Fruit fly (Drosophila melanogaster) whole organism, embryonic: ENCODE measurements around the gene mRpS9.
A peak's percentile ranks its signal among the peaks of the same experiment; 100 is the strongest.

Experiments used
- B-H2 ChIP-seq: fragments of 200-800 bp; sonication (Bioruptor generic); optimal IDR thresholded peaks from 2 replicates; lab custom pipeline; 2018; ENCODE audit warnings: missing biosample characterization, mild to moderate bottlenecking, missing genetic modification characterization
- BEAF-32 ChIP-seq: fragments of 200-800 bp; sonication (Bioruptor generic); optimal IDR thresholded peaks from 3 replicates; lab custom pipeline; 2017; ENCODE audit warnings: missing biosample characterization, missing genetic modification characterization, mild to moderate bottlenecking, moderate library complexity, missing genetic modification reagents
- CG10147 ChIP-seq: fragments of 200-800 bp; sonication (Bioruptor generic); optimal IDR thresholded peaks from 2 replicates; lab custom pipeline; 2019; ENCODE audit warnings: missing biosample characterization, mild to moderate bottlenecking, missing genetic modification characterization, moderate library complexity
- CG10462 ChIP-seq: fragments of 200-800 bp; sonication (Bioruptor generic); optimal IDR thresholded peaks from 2 replicates; lab custom pipeline; 2016; ENCODE audit warnings: missing biosample characterization, missing genetic modification characterization
- CG11504 ChIP-seq: fragments of 200-800 bp; sonication (Bioruptor generic); optimal IDR thresholded peaks from 3 replicates; lab custom pipeline; 2019; ENCODE audit warnings: missing biosample characterization, mild to moderate bottlenecking, missing genetic modification characterization, moderate library complexity
- CG11560 ChIP-seq: fragments of 200-800 bp; sonication (Bioruptor generic); IDR thresholded peaks from 3 replicates; pipeline ENCODE4 v1.3.6; 2022; ENCODE audit warnings: missing biosample characterization, missing genetic modification characterization
- CG12071 ChIP-seq: fragments of 200-800 bp; sonication (Bioruptor generic); optimal IDR thresholded peaks from 3 replicates; lab custom pipeline; 2018; ENCODE audit warnings: missing biosample characterization, mild to moderate bottlenecking, missing genetic modification characterization
- CG12104 ChIP-seq: fragments of 200-800 bp; sonication (Bioruptor generic); optimal IDR thresholded peaks from 3 replicates; lab custom pipeline; 2016; ENCODE audit warnings: missing biosample characterization, missing genetic modification characterization
- CG12219 ChIP-seq: fragments of 200-800 bp; sonication (Bioruptor generic); optimal IDR thresholded peaks from 3 replicates; lab custom pipeline; 2018; ENCODE audit warnings: missing biosample characterization, mild to moderate bottlenecking, missing genetic modification characterization
- CG12391 ChIP-seq: fragments of 200-800 bp; sonication (Bioruptor generic); optimal IDR thresholded peaks from 3 replicates; lab custom pipeline; 2018; ENCODE audit warnings: missing biosample characterization, mild to moderate bottlenecking, missing genetic modification characterization, moderate library complexity
- CG12744 ChIP-seq: fragments of 200-800 bp; sonication (Bioruptor generic); optimal IDR thresholded peaks from 2 replicates; lab custom pipeline; 2016; ENCODE audit warnings: missing biosample characterization, missing genetic modification characterization
- CG13296 ChIP-seq: fragments of 200-800 bp; sonication (Bioruptor generic); optimal IDR thresholded peaks from 3 replicates; lab custom pipeline; 2018; ENCODE audit warnings: missing biosample characterization, mild to moderate bottlenecking, missing genetic modification characterization
- CG13775 ChIP-seq: fragments of 200-800 bp; sonication (Bioruptor generic); optimal IDR thresholded peaks from 3 replicates; lab custom pipeline; 2017; ENCODE audit warnings: missing biosample characterization, mild to moderate bottlenecking, missing genetic modification characterization
- CG13894 ChIP-seq: fragments of 200-800 bp; sonication (Bioruptor generic); optimal IDR thresholded peaks from 3 replicates; lab custom pipeline; 2018; ENCODE audit warnings: missing biosample characterization, mild to moderate bottlenecking, missing genetic modification characterization, moderate library complexity
- CG14667 ChIP-seq: fragments of 200-800 bp; sonication (Bioruptor generic); IDR thresholded peaks from 2 replicates; pipeline ENCODE4 v1.3.6; 2022; ENCODE audit warnings: missing biosample characterization, missing genetic modification characterization
- CG15601 ChIP-seq: fragments of 200-800 bp; sonication (Bioruptor generic); optimal IDR thresholded peaks from 3 replicates; lab custom pipeline; 2019; ENCODE audit warnings: missing biosample characterization, mild to moderate bottlenecking, missing genetic modification characterization, moderate library complexity
- CG15696 ChIP-seq: fragments of 200-800 bp; sonication (Bioruptor generic); optimal IDR thresholded peaks from 2 replicates; lab custom pipeline; 2019; ENCODE audit warnings: missing biosample characterization, mild to moderate bottlenecking, missing genetic modification characterization, moderate library complexity
- CG1603 ChIP-seq: fragments of 200-800 bp; sonication (Bioruptor generic); optimal IDR thresholded peaks from 2 replicates; lab custom pipeline; 2019; ENCODE audit warnings: missing biosample characterization, mild to moderate bottlenecking, missing genetic modification characterization, moderate library complexity
- CG18011 ChIP-seq: fragments of 200-800 bp; sonication (Bioruptor generic); optimal IDR thresholded peaks from 2 replicates; lab custom pipeline; 2017; ENCODE audit warnings: missing biosample characterization, missing genetic modification characterization, mild to moderate bottlenecking, moderate library complexity, missing genotype
- CG2875 ChIP-seq: fragments of 200-800 bp; sonication (Bioruptor generic); optimal IDR thresholded peaks from 2 replicates; lab custom pipeline; 2017; ENCODE audit warnings: missing biosample characterization, mild to moderate bottlenecking, missing genetic modification characterization, missing genetic modification reagents
- CG31388 ChIP-seq: fragments of 200-800 bp; sonication (Bioruptor generic); optimal IDR thresholded peaks from 2 replicates; lab custom pipeline; 2016; ENCODE audit warnings: missing biosample characterization, missing genetic modification characterization
- CG33557 ChIP-seq: fragments of 200-800 bp; sonication (Bioruptor generic); optimal IDR thresholded peaks from 2 replicates; lab custom pipeline; 2019; ENCODE audit warnings: missing biosample characterization, mild to moderate bottlenecking, missing genetic modification characterization, moderate library complexity
- CG4404 ChIP-seq: fragments of 200-800 bp; sonication (Bioruptor generic); IDR thresholded peaks from 2 replicates; pipeline ENCODE4 v1.3.6; 2022; ENCODE audit warnings: missing biosample characterization, missing genetic modification characterization
- CG4707 ChIP-seq: fragments of 200-800 bp; sonication (Bioruptor generic); optimal IDR thresholded peaks from 2 replicates; lab custom pipeline; 2018; ENCODE audit warnings: missing biosample characterization, mild to moderate bottlenecking, missing genetic modification characterization, moderate library complexity
- CG5245 ChIP-seq: fragments of 200-800 bp; sonication (Bioruptor generic); optimal IDR thresholded peaks from 3 replicates; lab custom pipeline; 2016; ENCODE audit warnings: missing biosample characterization, missing genetic modification characterization
- CG6683 ChIP-seq: fragments of 200-800 bp; sonication (Bioruptor generic); optimal IDR thresholded peaks from 2 replicates; lab custom pipeline; 2017; ENCODE audit warnings: missing biosample characterization, mild to moderate bottlenecking, missing genetic modification characterization, missing genetic modification reagents
- CG8924 ChIP-seq: fragments of 200-800 bp; optimal IDR thresholded peaks from 3 replicates; lab custom pipeline; 2019; ENCODE audit warnings: missing biosample characterization, mild to moderate bottlenecking, missing genetic modification characterization, moderate library complexity
- D ChIP-seq, 2 experiments: fragments of 200-800 bp in 1 of 2; fragments of >200 bp in 1 of 2; sonication (Bioruptor generic) in 1 of 2; optimal IDR thresholded peaks; 2 replicates in 1 of 2; 3 replicates in 1 of 2; lab custom pipeline; 2017; ENCODE audit warnings: mild to moderate bottlenecking in 1 of 2, missing biosample characterization in 1 of 2, missing genetic modification characterization in 1 of 2, missing genetic modification reagents in 1 of 2
- Mrtf ChIP-seq: fragments of 200-800 bp; sonication (Bioruptor generic); IDR thresholded peaks from 3 replicates; pipeline ENCODE4 v1.3.6; 2022; ENCODE audit warnings: missing biosample characterization, missing genetic modification characterization
- ab ChIP-seq: fragments of 200-800 bp; sonication (Bioruptor generic); optimal IDR thresholded peaks from 2 replicates; lab custom pipeline; 2016; ENCODE audit warnings: missing biosample characterization, missing genetic modification characterization
- ap ChIP-seq: fragments of 200-800 bp; sonication (Bioruptor generic); IDR thresholded peaks from 2 replicates; pipeline ENCODE4 v1.3.6; 2022; ENCODE audit warnings: missing biosample characterization, missing genetic modification characterization
- cas ChIP-seq: fragments of 200-800 bp; sonication (Bioruptor generic); IDR thresholded peaks from 2 replicates; pipeline ENCODE4 v1.3.6; 2022; ENCODE audit warnings: missing biosample characterization, missing genetic modification characterization
- chm ChIP-seq: fragments of 200-800 bp; sonication (Bioruptor generic); IDR thresholded peaks from 2 replicates; pipeline ENCODE4 v1.3.6; 2022; ENCODE audit warnings: missing biosample characterization, missing genetic modification characterization
- da ChIP-seq: fragments of 200-800 bp; sonication (Bioruptor generic); optimal IDR thresholded peaks from 2 replicates; lab custom pipeline; 2016; ENCODE audit warnings: missing biosample characterization, missing genetic modification characterization
- dmrt11E ChIP-seq: fragments of 200-800 bp; sonication (Bioruptor generic); optimal IDR thresholded peaks from 3 replicates; lab custom pipeline; 2018; ENCODE audit warnings: missing biosample characterization, mild to moderate bottlenecking, missing genetic modification characterization, moderate library complexity
- esg ChIP-seq: fragments of 200-800 bp; sonication (Bioruptor generic); conservative IDR thresholded peaks from 2 replicates; pipeline ENCODE4 v1.3.6; 2022; ENCODE audit warnings: missing biosample characterization, missing genetic modification characterization
- gcm2 ChIP-seq: fragments of 200-800 bp; sonication (Bioruptor generic); optimal IDR thresholded peaks from 2 replicates; lab custom pipeline; 2016; ENCODE audit warnings: missing biosample characterization, missing genetic modification characterization
- her ChIP-seq: fragments of 200-800 bp; sonication (Bioruptor generic); optimal IDR thresholded peaks from 2 replicates; lab custom pipeline; 2016; ENCODE audit warnings: missing biosample characterization, missing genetic modification characterization
- kah ChIP-seq: fragments of 200-800 bp; sonication (Bioruptor generic); optimal IDR thresholded peaks from 2 replicates; lab custom pipeline; 2018; ENCODE audit warnings: missing biosample characterization, mild to moderate bottlenecking, missing genetic modification characterization
- lola ChIP-seq, 3 experiments: fragments of >200 bp in 2 of 3; fragments of 200-800 bp in 1 of 3; sonication (Bioruptor generic) in 1 of 3; optimal IDR thresholded peaks; 2 replicates each; lab custom pipeline; 2017 to 2019; ENCODE audit warnings: missing biosample characterization in 3 of 3, missing genetic modification characterization in 3 of 3, mild to moderate bottlenecking in 1 of 3, moderate library complexity in 1 of 3
- mld ChIP-seq: fragments of 200-800 bp; sonication (Bioruptor generic); IDR thresholded peaks from 3 replicates; pipeline ENCODE4 v1.3.6; 2022; ENCODE audit warnings: missing biosample characterization, missing genetic modification characterization; ENCODE audit not compliant: partially characterized antibody
- pita ChIP-seq: fragments of 200-800 bp; sonication (Bioruptor generic); optimal IDR thresholded peaks from 2 replicates; lab custom pipeline; 2017; ENCODE audit warnings: missing biosample characterization, mild to moderate bottlenecking, missing genetic modification characterization
- ranshi ChIP-seq: fragments of 200-800 bp; sonication (Bioruptor generic); IDR thresholded peaks from 2 replicates; pipeline ENCODE4 v1.3.6; 2022; ENCODE audit warnings: missing biosample characterization, missing genetic modification characterization
- salm ChIP-seq: fragments of 200-800 bp; sonication (Bioruptor generic); optimal IDR thresholded peaks from 2 replicates; lab custom pipeline; 2018; ENCODE audit warnings: missing biosample characterization, mild to moderate bottlenecking, missing genetic modification characterization
- sens ChIP-seq: fragments of 200-800 bp; sonication (Bioruptor generic); peaks from one replicate; lab custom pipeline; 2016; ENCODE audit warnings: missing biosample characterization, missing genetic modification characterization
- sens-2 ChIP-seq: fragments of 200-800 bp; sonication (Bioruptor generic); IDR thresholded peaks from 2 replicates; pipeline ENCODE4 v1.3.6; 2022; ENCODE audit warnings: missing biosample characterization, missing genetic modification characterization
- sob ChIP-seq: fragments of 200-800 bp; sonication (Bioruptor generic); IDR thresholded peaks from 2 replicates; pipeline ENCODE4 v1.3.6; 2022; ENCODE audit warnings: missing biosample characterization, missing genetic modification characterization
- tap ChIP-seq: fragments of 200-800 bp; optimal IDR thresholded peaks from 3 replicates; lab custom pipeline; 2019; ENCODE audit warnings: missing biosample characterization, mild to moderate bottlenecking, missing genetic modification characterization, moderate library complexity
- wdn ChIP-seq: fragments of 200-800 bp; sonication (Bioruptor generic); IDR thresholded peaks from 2 replicates; pipeline ENCODE4 v1.3.6; 2022; ENCODE audit warnings: missing biosample characterization, missing genetic modification characterization

mRpS9 gene

dm6 chr3R:7907311-7907710, 4.8 kb upstream of the mRpS9 start, which contains the start of the genes Taf7 and EMC1 (continued):
- TF ChIP-seq CG13296 (GFP tag; lab: Kevin White, UChicago), result no peak
- no peak for TF ChIP-seq dmrt11E (tag; lab: Kevin White, UChicago)
- 0 out of 2 replicates have a peak, but pooled peaks have one; percentile 25 for TF ChIP-seq sob (GFP tag; lab: Robert Waterston, UW)
- no peak for TF ChIP-seq CG8924 (tag; lab: Kevin White, UChicago)
- TF ChIP-seq CG12071 (GFP tag; lab: Kevin White, UChicago), result no peak
- no peak for TF ChIP-seq salm
- TF ChIP-seq sens (GFP tag; lab: Kevin White, UChicago), result no peak
- TF ChIP-seq CG33557 (GFP tag; lab: Kevin White, UChicago), result peak; percentile 52
- TF ChIP-seq sens-2 (GFP tag; lab: Robert Waterston, UW), result no peak
- TF ChIP-seq CG13775 (GFP tag; lab: Kevin White, UChicago), result peak; percentile 70
- no peak for TF ChIP-seq CG12219
- no peak for TF ChIP-seq B-H2 (GFP tag; lab: Kevin White, UChicago)
- TF ChIP-seq CG2875 (GFP tag; lab: Kevin White, UChicago), result no peak
- TF ChIP-seq CG6683, result no peak
- no peak for TF ChIP-seq pita
- TF ChIP-seq CG11560 (tag; lab: Robert Waterston, UW), result no peak
- peak; percentile 72; the same call in 2 of the 3 replicates for TF ChIP-seq mld (GFP tag; lab: Robert Waterston, UW)
- no peak for TF ChIP-seq CG13894 (tag; lab: Kevin White, UChicago)
- no peak for TF ChIP-seq CG12104 (GFP tag; lab: Kevin White, UChicago)
- TF ChIP-seq CG15696 (tag; lab: Kevin White, UChicago), result peak; percentile 44
- TF ChIP-seq lola (GFP tag; optimal IDR thresholded peaks at IDR 0.05; lab: Kevin White, UChicago), result peak in 1 of 3 experiments; percentile 65
- no peak for TF ChIP-seq ab (GFP tag; lab: Kevin White, UChicago)
- no peak; the same call in 1 of the 2 replicates for TF ChIP-seq ranshi (GFP tag; lab: Robert Waterston, UW)
- TF ChIP-seq CG15601 (tag; lab: Kevin White, UChicago), result no peak
- TF ChIP-seq CG12391 (tag; lab: Kevin White, UChicago), result no peak
- TF ChIP-seq gcm2 (GFP tag; lab: Kevin White, UChicago), result no peak
- TF ChIP-seq D (optimal IDR thresholded peaks at IDR 0.05; lab: Kevin White, UChicago), result no peak
- no peak for TF ChIP-seq D (GFP tag; optimal IDR thresholded peaks at IDR 0.05; lab: Kevin White, UChicago)
- no peak for TF ChIP-seq CG11504 (tag; lab: Kevin White, UChicago)
- peak; percentile 51; the same call in 1 of the 2 replicates for TF ChIP-seq CG4404
- no peak for TF ChIP-seq CG14667 (GFP tag; lab: Robert Waterston, UW)
- TF ChIP-seq chm (GFP tag; lab: Robert Waterston, UW), result no peak
- no peak for TF ChIP-seq Mrtf
- no peak for TF ChIP-seq kah (GFP tag; lab: Kevin White, UChicago)
- TF ChIP-seq CG12744 (GFP tag; lab: Kevin White, UChicago), result no peak
- no peak for TF ChIP-seq CG10147 (GFP tag; lab: Kevin White, UChicago)
- no peak for TF ChIP-seq CG4707 (GFP tag; lab: Kevin White, UChicago)
- TF ChIP-seq BEAF-32 (GFP tag; lab: Kevin White, UChicago), result peak; percentile 100
- TF ChIP-seq CG31388 (GFP tag; lab: Kevin White, UChicago), result no peak
- no peak for TF ChIP-seq ap
- TF ChIP-seq CG10462, result no peak
- no peak for TF ChIP-seq CG18011 (GFP tag; lab: Kevin White, UChicago)
- no peak for TF ChIP-seq wdn
- TF ChIP-seq da, result no peak
- TF ChIP-seq cas (GFP tag; lab: Robert Waterston, UW), result no peak
- no peak for TF ChIP-seq CG1603 (tag; lab: Kevin White, UChicago)
- no peak for TF ChIP-seq her (GFP tag; lab: Kevin White, UChicago)
- TF ChIP-seq CG5245, result no peak
- TF ChIP-seq esg (GFP tag; lab: Robert Waterston, UW), result 0 out of 2 replicates have a peak, but pooled peaks have one; percentile 13
- TF ChIP-seq tap (tag; lab: Kevin White, UChicago), result no peak
